Worm (Caenorhabditis elegans): Measurements from ENCODE around the gene Y46E12BL.2.

- TF ChIP-seq skn-1 (tag; optimal IDR thresholded peaks at IDR 0.05) (no peak), elt-3 (tag; optimal IDR thresholded peaks at IDR 0.05) (no peak), lin-39 (tag; optimal IDR thresholded peaks at IDR 0.05) (no peak), ztf-4 (tag; optimal IDR thresholded peaks at IDR 0.05) (no peak), lsy-12 (tag; optimal IDR thresholded peaks at IDR 0.05) (no peak), zag-1 (tag; optimal IDR thresholded peaks at IDR 0.05) (no peak), ceh-82 (tag; optimal IDR thresholded peaks at IDR 0.05) (no peak), pha-4 (tag; optimal IDR thresholded peaks at IDR 0.05) (no peak)
These were observed 27.8 kb downstream of the Y46E12BL.2 start for ce11 chrII:15260551-15260950.

Measured in whole organism, L3 larva.